Fruit fly (Drosophila melanogaster) whole organism, wandering third instar larva: ENCODE results near the gene CG4278.

ENCODE experiments used
- Abd-B ChIP-seq: fragments of >200 bp; optimal IDR thresholded peaks from 2 replicates; lab custom pipeline; 2017; ENCODE audit warnings: missing biosample characterization, missing genetic modification characterization
- CG32264 ChIP-seq: fragments of 200-800 bp; sonication (Bioruptor generic); optimal IDR thresholded peaks from 2 replicates; lab custom pipeline; 2016; ENCODE audit warnings: missing biosample characterization, missing genetic modification characterization
- CG9705 ChIP-seq: fragments of 200-800 bp; sonication (Bioruptor generic); optimal IDR thresholded peaks from 2 replicates; lab custom pipeline; 2018; ENCODE audit warnings: missing biosample characterization, mild to moderate bottlenecking, missing genetic modification characterization
- CrebA ChIP-seq: fragments of 200-800 bp; sonication (Bioruptor generic); optimal IDR thresholded peaks from 2 replicates; lab custom pipeline; 2016; ENCODE audit warnings: missing biosample characterization, mild to moderate bottlenecking, missing genetic modification characterization, borderline replicate concordance
- Dfd ChIP-seq: fragments of >200 bp; optimal IDR thresholded peaks from 2 replicates; lab custom pipeline; 2017; ENCODE audit warnings: missing biosample characterization, missing genetic modification characterization
- Dif ChIP-seq: fragments of 200-275, 200-300 bp; sonication (Bioruptor generic); optimal IDR thresholded peaks from 2 replicates; lab custom pipeline; 2018; ENCODE audit warnings: missing biosample characterization, missing genetic modification characterization; ENCODE audit not compliant: partially characterized antibody
- GATAd ChIP-seq: sonication (Bioruptor generic); optimal IDR thresholded peaks from 2 replicates; lab custom pipeline; 2016; ENCODE audit warnings: missing biosample characterization, missing genetic modification characterization
- HLH106 ChIP-seq: fragments of 200-800 bp; optimal IDR thresholded peaks from 3 replicates; lab custom pipeline; 2019; ENCODE audit warnings: missing biosample characterization, mild to moderate bottlenecking, missing genetic modification characterization, moderate library complexity
- Hnf4 ChIP-seq: fragments of 200-800 bp; sonication (Bioruptor generic); optimal IDR thresholded peaks from 2 replicates; lab custom pipeline; 2016; ENCODE audit warnings: missing biosample characterization, mild to moderate bottlenecking, missing genetic modification characterization
- Hr78 ChIP-seq: fragments of >200 bp; optimal IDR thresholded peaks from 2 replicates; lab custom pipeline; 2017; ENCODE audit warnings: missing biosample characterization, missing genetic modification characterization
- Hr83 ChIP-seq: fragments of 200-300 bp; sonication (Bioruptor generic); optimal IDR thresholded peaks from 2 replicates; lab custom pipeline; 2016; ENCODE audit warnings: missing biosample characterization, mild to moderate bottlenecking, missing genetic modification characterization, moderate library complexity; ENCODE audit not compliant: poor library complexity, severe bottlenecking
- Jra ChIP-seq: sonication (Bioruptor generic); optimal IDR thresholded peaks from 2 replicates; lab custom pipeline; 2016; ENCODE audit warnings: missing biosample characterization, missing genetic modification characterization
- Mio ChIP-seq: sonication (Bioruptor generic); optimal IDR thresholded peaks from 2 replicates; lab custom pipeline; 2016; ENCODE audit warnings: missing biosample characterization, missing genetic modification characterization
- Myc ChIP-seq: fragments of >200 bp; optimal IDR thresholded peaks from 2 replicates; lab custom pipeline; 2017
- N ChIP-seq: fragments of >200 bp; optimal IDR thresholded peaks from 2 replicates; lab custom pipeline; 2018; ENCODE audit warnings: missing biosample characterization, missing external identifiers, missing genetic modification characterization
- OdsH ChIP-seq: fragments of 200-800 bp; sonication (Bioruptor generic); optimal IDR thresholded peaks from 2 replicates; lab custom pipeline; 2016; ENCODE audit warnings: missing biosample characterization, mild to moderate bottlenecking, missing genetic modification characterization
- Rel ChIP-seq, 2 experiments: fragments of 200-800 bp; sonication (Bioruptor generic) in 1 of 2; optimal IDR thresholded peaks; 2 replicates in 1 of 2; 3 replicates in 1 of 2; lab custom pipeline; 2016 to 2019; ENCODE audit warnings: mild to moderate bottlenecking in 2 of 2, missing biosample characterization in 2 of 2, missing genetic modification characterization in 2 of 2, moderate library complexity in 1 of 2
- Sp1 ChIP-seq: fragments of 200-800 bp; sonication (Bioruptor generic); optimal IDR thresholded peaks from 3 replicates; lab custom pipeline; 2019; ENCODE audit warnings: missing biosample characterization, mild to moderate bottlenecking, missing genetic modification characterization, moderate library complexity
- Vsx2 ChIP-seq: fragments of 200-300, 225-300 bp; sonication (Bioruptor generic); optimal IDR thresholded peaks from 2 replicates; lab custom pipeline; 2018; ENCODE audit warnings: missing biosample characterization, missing genetic modification characterization; ENCODE audit not compliant: partially characterized antibody
- br ChIP-seq: fragments of 200-800 bp; sonication (Bioruptor generic); optimal IDR thresholded peaks from 2 replicates; lab custom pipeline; 2016; ENCODE audit warnings: missing biosample characterization, missing genetic modification characterization
- brk ChIP-seq: fragments of 200-800 bp; sonication (Bioruptor generic); optimal IDR thresholded peaks from 2 replicates; lab custom pipeline; 2016; ENCODE audit warnings: missing biosample characterization, mild to moderate bottlenecking, missing genetic modification characterization
- dl ChIP-seq, 2 experiments: fragments of 175-275, 200-275 bp in 1 of 2; fragments of 200-275 bp in 1 of 2; sonication (Bioruptor generic); optimal IDR thresholded peaks; lab custom pipeline; 2018; ENCODE audit warnings: mild to moderate bottlenecking in 2 of 2, missing biosample characterization in 2 of 2, missing genetic modification characterization in 2 of 2, moderate library complexity in 2 of 2; ENCODE audit not compliant: partially characterized antibody in 2 of 2, insufficient read depth in 1 of 2
- dmrt93B ChIP-seq: fragments of 200-800 bp; sonication (Bioruptor generic); optimal IDR thresholded peaks from 2 replicates; lab custom pipeline; 2018; ENCODE audit warnings: missing biosample characterization, mild to moderate bottlenecking, missing genetic modification characterization
- dsf ChIP-seq: sonication (Bioruptor generic); optimal IDR thresholded peaks from 2 replicates; lab custom pipeline; 2016; ENCODE audit warnings: missing biosample characterization, missing genetic modification characterization, borderline replicate concordance
- ey ChIP-seq: fragments of 200-800 bp; sonication (Bioruptor generic); optimal IDR thresholded peaks from 2 replicates; lab custom pipeline; 2016; ENCODE audit warnings: missing biosample characterization, missing genetic modification characterization
- foxo ChIP-seq, 2 experiments: fragments of 200-800 bp; sonication (Bioruptor generic); optimal IDR thresholded peaks; 2 replicates in 1 of 2; 3 replicates in 1 of 2; lab custom pipeline; 2016 to 2017; ENCODE audit warnings: missing biosample characterization in 2 of 2, missing genetic modification characterization in 2 of 2
- fru ChIP-seq: fragments of 200-800 bp; sonication (Bioruptor generic); optimal IDR thresholded peaks from 3 replicates; lab custom pipeline; 2016; ENCODE audit warnings: missing biosample characterization, mild to moderate bottlenecking, missing genetic modification characterization
- h ChIP-seq: fragments of 200-800 bp; sonication (Bioruptor generic); optimal IDR thresholded peaks from 3 replicates; lab custom pipeline; 2016; ENCODE audit warnings: missing biosample characterization, mild to moderate bottlenecking, missing genetic modification characterization
- jim ChIP-seq: fragments of 175-275, 200-325 bp; sonication (Bioruptor generic); optimal IDR thresholded peaks from 2 replicates; lab custom pipeline; 2016; ENCODE audit warnings: missing biosample characterization, mild to moderate bottlenecking, missing genetic modification characterization
- lola ChIP-seq: fragments of >200 bp; optimal IDR thresholded peaks from 2 replicates; lab custom pipeline; 2017; ENCODE audit warnings: missing biosample characterization, missing genetic modification characterization
- pan ChIP-seq: fragments of >200 bp; optimal IDR thresholded peaks from 2 replicates; lab custom pipeline; 2017
- psq ChIP-seq: fragments of 200-800 bp; sonication (Bioruptor generic); optimal IDR thresholded peaks from 3 replicates; lab custom pipeline; 2017; ENCODE audit warnings: missing biosample characterization, mild to moderate bottlenecking, missing genetic modification characterization, moderate library complexity
- rgr ChIP-seq: fragments of 200-800 bp; sonication (Bioruptor generic); optimal IDR thresholded peaks from 3 replicates; lab custom pipeline; 2016; ENCODE audit warnings: missing biosample characterization, mild to moderate bottlenecking, missing genetic modification characterization
- sage ChIP-seq: fragments of 200-800 bp; sonication (Bioruptor generic); optimal IDR thresholded peaks from 2 replicates; lab custom pipeline; 2016; ENCODE audit warnings: missing biosample characterization, mild to moderate bottlenecking, missing genetic modification characterization
- sv ChIP-seq: fragments of 200-800 bp; sonication (Bioruptor generic); optimal IDR thresholded peaks from 3 replicates; lab custom pipeline; 2016; ENCODE audit warnings: missing biosample characterization, missing genetic modification characterization
- tai ChIP-seq: sonication (Bioruptor generic); optimal IDR thresholded peaks from 2 replicates; lab custom pipeline; 2016; ENCODE audit warnings: missing biosample characterization, missing genetic modification characterization
- usp ChIP-seq: fragments of >200 bp; optimal IDR thresholded peaks from 2 replicates; lab custom pipeline; 2017; ENCODE audit warnings: missing biosample characterization, missing genetic modification characterization
- woc ChIP-seq: sonication (Bioruptor generic); optimal IDR thresholded peaks from 2 replicates; lab custom pipeline; 2016; ENCODE audit warnings: missing biosample characterization, mild to moderate bottlenecking, missing genetic modification characterization

The CG4278 gene

dm6 chr2L:16310648-16311047, 16.2 kb upstream of the CG4278 start, which contains the start of the genes cni and fzy:
cni (minus strand) TSS chr2L:16310726.
fzy (plus strand) TSS chr2L:16310956.
- TF ChIP-seq sage (GFP tag; lab: Kevin White, UChicago) (peak; percentile 49), jim (no peak), Hr78 (GFP tag; lab: Kevin White, UChicago) (no peak), dl (GFP tag; optimal IDR thresholded peaks at IDR 0.05; lab: Kevin White, UChicago; ENCODE audit: insufficient read depth in 1 of 2, partially characterized antibody in 2 of 2) (no peak), Myc (no peak), ey (GFP tag; lab: Kevin White, UChicago) (no peak), fru (GFP tag; lab: Kevin White, UChicago) (no peak), dmrt93B (GFP tag; lab: Kevin White, UChicago) (no peak), HLH106 (tag; lab: Kevin White, UChicago) (no peak), rgr (GFP tag; lab: Kevin White, UChicago) (peak; percentile 38), sv (GFP tag; lab: Kevin White, UChicago) (no peak), brk (GFP tag; lab: Kevin White, UChicago) (no peak), GATAd (GFP tag; lab: Kevin White, UChicago) (no peak), Sp1 (GFP tag; lab: Kevin White, UChicago) (no peak), Vsx2 (no peak), N (no peak), lola (GFP tag; lab: Kevin White, UChicago) (no peak), dsf (GFP tag; lab: Kevin White, UChicago) (no peak), woc (GFP tag; lab: Kevin White, UChicago) (no peak), Hnf4 (peak; percentile 25), Mio (GFP tag; lab: Kevin White, UChicago) (no peak), Abd-B (GFP tag; lab: Kevin White, UChicago) (no peak), CG9705 (GFP tag; lab: Kevin White, UChicago) (no peak), CrebA (GFP tag; lab: Kevin White, UChicago) (no peak), pan (lab: Kevin White, UChicago) (no peak), usp (GFP tag; lab: Kevin White, UChicago) (no peak), foxo (GFP tag; optimal IDR thresholded peaks at IDR 0.05; lab: Kevin White, UChicago) (peak in 1 of 2 experiments; percentile 17), Dif (GFP tag; lab: Kevin White, UChicago) (no peak), CG32264 (GFP tag; lab: Kevin White, UChicago) (no peak), Hr83 (GFP tag; lab: Kevin White, UChicago) (peak; percentile 42), Jra (GFP tag; lab: Kevin White, UChicago) (peak; percentile 23), Dfd (GFP tag; lab: Kevin White, UChicago) (no peak), psq (GFP tag; lab: Kevin White, UChicago) (no peak), br (GFP tag; lab: Kevin White, UChicago) (no peak), h (GFP tag; lab: Kevin White, UChicago) (no peak), tai (GFP tag; lab: Kevin White, UChicago) (no peak), OdsH (GFP tag; lab: Kevin White, UChicago) (no peak), Rel (GFP tag; optimal IDR thresholded peaks at IDR 0.05; lab: Kevin White, UChicago) (no peak), Rel (tag; optimal IDR thresholded peaks at IDR 0.05; lab: Kevin White, UChicago) (peak; percentile 99)

DNA sequence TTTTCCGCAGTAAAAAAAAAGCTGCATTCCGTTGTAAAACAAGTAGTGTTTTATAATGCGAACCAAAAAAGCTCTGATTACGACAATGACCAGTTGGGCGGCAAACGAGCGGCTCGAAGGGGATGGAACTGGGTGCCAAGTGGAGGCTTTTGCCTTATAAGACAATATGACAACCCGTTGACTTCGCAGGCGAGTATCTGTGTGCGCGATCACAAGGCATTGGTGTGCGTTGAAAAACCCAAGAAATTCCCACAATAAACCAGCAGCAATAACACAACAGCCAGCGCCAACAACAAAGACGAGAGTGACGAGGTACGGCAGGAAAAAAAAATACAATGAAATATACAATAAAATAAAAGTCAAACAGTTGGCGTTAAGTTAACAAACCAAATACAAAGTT, 11.8 kb upstream of the CG4278 start:
- TF ChIP-seq psq (GFP tag; lab: Kevin White, UChicago) (no peak), sage (GFP tag; lab: Kevin White, UChicago) (peak; percentile 29), h (GFP tag; lab: Kevin White, UChicago) (peak; percentile 31), rgr (GFP tag; lab: Kevin White, UChicago) (no peak), foxo (GFP tag; optimal IDR thresholded peaks at IDR 0.05; lab: Kevin White, UChicago) (peak in 1 of 2 experiments; percentile 23), Rel (GFP tag; optimal IDR thresholded peaks at IDR 0.05; lab: Kevin White, UChicago) (no peak), Rel (tag; optimal IDR thresholded peaks at IDR 0.05; lab: Kevin White, UChicago) (peak; percentile 95), woc (GFP tag; lab: Kevin White, UChicago) (peak; percentile 0), fru (GFP tag; lab: Kevin White, UChicago) (peak; percentile 68), lola (GFP tag; lab: Kevin White, UChicago) (no peak), CG9705 (GFP tag; lab: Kevin White, UChicago) (peak; percentile 18), dl (GFP tag; optimal IDR thresholded peaks at IDR 0.05; lab: Kevin White, UChicago; ENCODE audit: insufficient read depth in 1 of 2, partially characterized antibody in 2 of 2) (peak; percentile 66 to 86), Sp1 (GFP tag; lab: Kevin White, UChicago) (peak; percentile 28)
